Fruit fly (Drosophila melanogaster): ENCODE measurements around the gene CG3631.

dm6 chr3R:14903837-14904431, 24.7 kb downstream of the CG3631 start, which contains the start of gene VhaPPA1-1:
- TF ChIP-seq CG8478 (optimal IDR thresholded peaks at IDR 0.05) = no peak
- peak; percentile 53 for TF ChIP-seq psq (optimal IDR thresholded peaks at IDR 0.05)
- no peak for TF ChIP-seq usp (GFP tag; optimal IDR thresholded peaks at IDR 0.05)

Data from whole organism.